Fruit fly (Drosophila melanogaster): ENCODE results near the gene ERp44.

ERp44 gene

DNA sequence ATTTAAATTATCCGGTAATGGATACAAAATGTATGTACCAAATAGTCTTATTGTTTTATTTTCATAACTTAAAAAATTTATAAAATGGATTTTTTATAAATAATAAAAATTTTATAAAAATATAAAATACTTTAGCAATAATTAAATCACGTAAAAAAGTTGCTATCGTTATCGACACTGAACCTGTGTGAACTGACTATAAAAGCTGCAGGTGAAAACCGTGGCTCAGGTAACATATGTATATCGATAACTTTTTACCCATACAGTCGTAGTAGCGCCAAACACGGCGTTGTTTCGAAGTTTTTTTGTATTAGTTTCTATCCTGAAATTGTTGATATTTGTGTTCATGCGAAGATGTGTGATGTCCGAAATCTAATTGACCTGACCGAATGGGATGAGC is 6.1 kb upstream of the ERp44 start, which contains the start of gene CG3679 (continued):
- TF ChIP-seq BEAF-32 (GFP tag; optimal IDR thresholded peaks at IDR 0.05) (peak; percentile 59), shn (GFP tag; optimal IDR thresholded peaks at IDR 0.05) (no peak), mld (GFP tag; IDR thresholded peaks at IDR 0.05; ENCODE audit: partially characterized antibody) (peak; percentile 65; the same call in 1 of the 3 replicates), CG7963 (GFP tag; IDR thresholded peaks at IDR 0.05; ENCODE audit: partially characterized antibody) (peak; percentile 70), run (tag; optimal IDR thresholded peaks at IDR 0.05) (no peak), ind (GFP tag; optimal IDR thresholded peaks at IDR 0.05) (no peak), vnd (GFP tag; IDR thresholded peaks at IDR 0.05; ENCODE audit: partially characterized antibody) (peak; percentile 20; the same call in 2 of the 3 replicates), CG13287 (GFP tag; IDR thresholded peaks at IDR 0.05; ENCODE audit: partially characterized antibody) (peak; percentile 74), CG3995 (GFP tag; optimal IDR thresholded peaks at IDR 0.05) (peak; percentile 92), Nf-YA (GFP tag; IDR thresholded peaks at IDR 0.05) (no peak), ssp (GFP tag; IDR thresholded peaks at IDR 0.05) (peak; percentile 95), CG17612 (GFP tag; IDR thresholded peaks at IDR 0.05) (no peak), CG6272 (GFP tag; IDR thresholded peaks at IDR 0.05) (no peak), cad (GFP tag; optimal IDR thresholded peaks at IDR 0.05) (no peak), CG32767 (GFP tag; IDR thresholded peaks at IDR 0.05) (0 out of 2 replicates have a peak, but pooled peaks have one; percentile 19), CG14860 (GFP tag; IDR thresholded peaks at IDR 0.05; ENCODE audit: partially characterized antibody) (peak; percentile 67), trh (GFP tag; optimal IDR thresholded peaks at IDR 0.05) (no peak), Scr (GFP tag; IDR thresholded peaks at IDR 0.05; ENCODE audit: partially characterized antibody) (peak; percentile 66), abd-A (tag; optimal IDR thresholded peaks at IDR 0.05) (no peak), bbx (GFP tag; IDR thresholded peaks at IDR 0.05; ENCODE audit: partially characterized antibody) (peak; percentile 76), CG11247 (GFP tag; IDR thresholded peaks at IDR 0.05) (no peak), Bgb (GFP tag; IDR thresholded peaks at IDR 0.05; ENCODE audit: partially characterized antibody) (peak; percentile 78), tna (GFP tag; IDR thresholded peaks at IDR 0.05; ENCODE audit: partially characterized antibody) (peak; percentile 61), zen2 (GFP tag; IDR thresholded peaks at IDR 0.05; ENCODE audit: partially characterized antibody) (peak; percentile 12; the same call in 1 of the 3 replicates), H15 (GFP tag; IDR thresholded peaks at IDR 0.05) (no peak), E2f2 (GFP tag; IDR thresholded peaks at IDR 0.05) (peak; percentile 83), hb (GFP tag; IDR thresholded peaks at IDR 0.05; ENCODE audit: partially characterized antibody) (peak; percentile 55; the same call in 2 of the 3 replicates), knrl (GFP tag; IDR thresholded peaks at IDR 0.05; ENCODE audit: partially characterized antibody) (peak; percentile 60; the same call in 2 of the 3 replicates), Sry-δ (GFP tag; optimal IDR thresholded peaks at IDR 0.05) (peak; percentile 25), CG10267 (tag; optimal IDR thresholded peaks at IDR 0.05) (peak; percentile 29), CG1792 (GFP tag; optimal IDR thresholded peaks at IDR 0.05) (no peak), CG7357 (GFP tag; IDR thresholded peaks at IDR 0.05) (peak; percentile 87), Opbp (GFP tag; IDR thresholded peaks at IDR 0.05; ENCODE audit: partially characterized antibody) (peak; percentile 63; the same call in 2 of the 3 replicates), amos (GFP tag; IDR thresholded peaks at IDR 0.05; ENCODE audit: partially characterized antibody) (peak; percentile 73; the same call in 1 of the 2 replicates), CG12155 (GFP tag; optimal IDR thresholded peaks at IDR 0.05) (no peak), hbn (GFP tag; IDR thresholded peaks at IDR 0.05; ENCODE audit: partially characterized antibody) (peak; percentile 58; the same call in 1 of the 2 replicates), CG6791 (GFP tag; IDR thresholded peaks at IDR 0.05; ENCODE audit: partially characterized antibody) (peak; percentile 82), unc-4 (GFP tag; IDR thresholded peaks at IDR 0.05; ENCODE audit: partially characterized antibody) (peak; percentile 62; the same call in 1 of the 2 replicates), CG6254 (GFP tag; optimal IDR thresholded peaks at IDR 0.05) (no peak), Dp (GFP tag; optimal IDR thresholded peaks at IDR 0.05) (peak; percentile 74), CG15601 (tag; optimal IDR thresholded peaks at IDR 0.05) (no peak), CG7556 (GFP tag; optimal IDR thresholded peaks at IDR 0.05) (no peak), CG14710 (tag; optimal IDR thresholded peaks at IDR 0.05) (peak; percentile 35), Dref (GFP tag; IDR thresholded peaks at IDR 0.05) (peak; percentile 84), stwl (tag; optimal IDR thresholded peaks at IDR 0.05) (peak; percentile 28), CG34224 (GFP tag; IDR thresholded peaks at IDR 0.05; ENCODE audit: partially characterized antibody) (peak; percentile 66), pfk (GFP tag; optimal IDR thresholded peaks at IDR 0.05) (peak; percentile 21), CG16813 (GFP tag; IDR thresholded peaks at IDR 0.05; ENCODE audit: partially characterized antibody) (peak; percentile 66)

Data from whole organism, embryonic.